Worm (Caenorhabditis elegans) whole organism, late embryonic: ENCODE data around the gene cpr-8.

ENCODE experiments used
- F13H6.1 ChIP-seq: sonication (generic microtip); optimal IDR thresholded peaks from 2 replicates; lab custom pipeline; 2016; ENCODE audit warnings: missing genetic modification characterization, missing compliant biosample characterization
- K02D7.2 ChIP-seq: sonication (generic microtip); optimal IDR thresholded peaks from 2 replicates; lab custom pipeline; 2017; ENCODE audit warnings: mild to moderate bottlenecking, missing genetic modification characterization, missing compliant biosample characterization
- Y22D7AL.16 ChIP-seq: sonication (generic microtip); optimal IDR thresholded peaks from 2 replicates; lab custom pipeline; 2016; ENCODE audit warnings: missing genetic modification characterization, missing compliant biosample characterization
- ama-1 ChIP-seq: fragments of 150-350 bp; optimal IDR thresholded peaks from 2 replicates; lab custom pipeline; 2014
- ceh-14 ChIP-seq: sonication (generic microtip); optimal IDR thresholded peaks from 2 replicates; lab custom pipeline; 2016; ENCODE audit warnings: missing genotype, missing genetic modification characterization, missing compliant biosample characterization
- ceh-19 ChIP-seq: fragments of 200-800 bp; sonication (Bioruptor generic); optimal IDR thresholded peaks from 2 replicates; lab custom pipeline; 2018; ENCODE audit warnings: mild to moderate bottlenecking, missing genetic modification characterization, missing compliant biosample characterization
- ceh-2 ChIP-seq: sonication (generic microtip); optimal IDR thresholded peaks from 2 replicates; lab custom pipeline; 2016; ENCODE audit warnings: missing genotype, missing genetic modification characterization, missing compliant biosample characterization
- ceh-30 ChIP-seq: fragments of 150-350 bp; optimal IDR thresholded peaks from 2 replicates; lab custom pipeline; 2014; ENCODE audit warnings: missing biosample characterization, missing genetic modification characterization
- ceh-6 ChIP-seq: fragments of 200-800 bp; sonication (Bioruptor generic); optimal IDR thresholded peaks from 2 replicates; lab custom pipeline; 2018; ENCODE audit warnings: mild to moderate bottlenecking, missing genetic modification characterization, missing compliant biosample characterization
- dve-1 ChIP-seq: sonication (generic microtip); optimal IDR thresholded peaks from 2 replicates; lab custom pipeline; 2017; ENCODE audit warnings: antibody characterized with exemption, mild to moderate bottlenecking, missing genetic modification characterization, missing compliant biosample characterization
- ets-4 ChIP-seq: sonication (generic microtip); optimal IDR thresholded peaks from 2 replicates; lab custom pipeline; 2016; ENCODE audit warnings: missing genetic modification characterization, missing compliant biosample characterization
- eyg-1 ChIP-seq: sonication (generic microtip); optimal IDR thresholded peaks from 2 replicates; lab custom pipeline; 2016; ENCODE audit warnings: missing genotype, missing genetic modification characterization, missing compliant biosample characterization
- fkh-6 ChIP-seq: sonication (generic microtip); optimal IDR thresholded peaks from 2 replicates; lab custom pipeline; 2016; ENCODE audit warnings: missing genetic modification characterization, missing compliant biosample characterization
- hlh-15 ChIP-seq: sonication (generic microtip); optimal IDR thresholded peaks from 2 replicates; lab custom pipeline; 2016; ENCODE audit warnings: missing genetic modification characterization, missing compliant biosample characterization
- hlh-8 ChIP-seq: sonication (generic microtip); optimal IDR thresholded peaks from 2 replicates; lab custom pipeline; 2016; ENCODE audit warnings: missing genotype, missing genetic modification characterization, missing compliant biosample characterization
- madf-2 ChIP-seq: sonication (generic microtip); optimal IDR thresholded peaks from 2 replicates; lab custom pipeline; 2017; ENCODE audit warnings: missing genetic modification characterization, missing compliant biosample characterization
- nfya-1 ChIP-seq: sonication (generic microtip); optimal IDR thresholded peaks from 2 replicates; lab custom pipeline; 2017; ENCODE audit warnings: missing genetic modification characterization, mild to moderate bottlenecking, missing compliant biosample characterization, antibody characterized with exemption, moderate library complexity
- pag-3 ChIP-seq: sonication (generic microtip); optimal IDR thresholded peaks from 2 replicates; lab custom pipeline; 2016; ENCODE audit warnings: missing compliant biosample characterization, missing genetic modification characterization, borderline replicate concordance
- pat-9 ChIP-seq: fragments of 200-800 bp; sonication (Bioruptor generic); optimal IDR thresholded peaks from 2 replicates; lab custom pipeline; 2018; ENCODE audit warnings: mild to moderate bottlenecking, missing genetic modification characterization, moderate library complexity, missing compliant biosample characterization
- pha-4 ChIP-seq: fragments of 150-350 bp; optimal IDR thresholded peaks from 2 replicates; lab custom pipeline; 2018; ENCODE audit warnings: missing biosample characterization, missing genetic modification reagents, missing genetic modification characterization
- pqm-1 ChIP-seq: sonication (generic microtip); optimal IDR thresholded peaks from 2 replicates; lab custom pipeline; 2016; ENCODE audit warnings: missing genetic modification characterization, missing compliant biosample characterization
- pros-1 ChIP-seq: fragments of 150-350 bp; optimal IDR thresholded peaks from 2 replicates; lab custom pipeline; 2014; ENCODE audit warnings: missing biosample characterization, missing genetic modification reagents, missing genetic modification characterization
- ref-2 ChIP-seq: sonication (generic microtip); optimal IDR thresholded peaks from 2 replicates; lab custom pipeline; 2016; ENCODE audit warnings: missing genetic modification characterization, missing compliant biosample characterization
- sdc-2 ChIP-seq: sonication (generic microtip); optimal IDR thresholded peaks from 2 replicates; lab custom pipeline; 2016; ENCODE audit warnings: missing genotype, missing genetic modification characterization, missing compliant biosample characterization
- sox-2 ChIP-seq: fragments of 200-800 bp; sonication (Bioruptor generic); IDR thresholded peaks from 2 replicates; pipeline ENCODE4 v1.3.6; 2022; ENCODE audit warnings: missing genetic modification reagents, missing genetic modification characterization, missing compliant biosample characterization
- syd-9 ChIP-seq: sonication (generic microtip); optimal IDR thresholded peaks from 2 replicates; lab custom pipeline; 2016; ENCODE audit warnings: mild to moderate bottlenecking, missing genetic modification characterization, moderate library complexity, missing compliant biosample characterization
- tbx-7 ChIP-seq: sonication (generic microtip); optimal IDR thresholded peaks from 2 replicates; lab custom pipeline; 2016; ENCODE audit warnings: missing genotype, missing genetic modification characterization, missing compliant biosample characterization
- ttx-3 ChIP-seq: sonication (generic microtip); optimal IDR thresholded peaks from 2 replicates; lab custom pipeline; 2016; ENCODE audit warnings: missing genetic modification reagents, missing genetic modification characterization, missing compliant biosample characterization
- unc-3 ChIP-seq, 2 experiments: fragments of 200-800 bp in 1 of 2; sonication (Bioruptor generic) in 1 of 2; sonication (generic microtip) in 1 of 2; conservative IDR thresholded peaks in 1 of 2; optimal IDR thresholded peaks in 1 of 2; 2 replicates each; pipeline versions ENCODE4 v1.3.6 to Lab custom; 2016 to 2022; ENCODE audit warnings: missing compliant biosample characterization in 2 of 2, missing genetic modification characterization in 2 of 2, missing genetic modification reagents in 1 of 2
- unc-55 ChIP-seq: sonication (generic microtip); optimal IDR thresholded peaks from 2 replicates; lab custom pipeline; 2017; ENCODE audit warnings: missing biosample characterization, missing genetic modification reagents, missing genetic modification characterization
- ztf-16 ChIP-seq: sonication (generic microtip); optimal IDR thresholded peaks from 2 replicates; lab custom pipeline; 2017; ENCODE audit warnings: missing genetic modification characterization, missing compliant biosample characterization

cpr-8 gene

DNA sequence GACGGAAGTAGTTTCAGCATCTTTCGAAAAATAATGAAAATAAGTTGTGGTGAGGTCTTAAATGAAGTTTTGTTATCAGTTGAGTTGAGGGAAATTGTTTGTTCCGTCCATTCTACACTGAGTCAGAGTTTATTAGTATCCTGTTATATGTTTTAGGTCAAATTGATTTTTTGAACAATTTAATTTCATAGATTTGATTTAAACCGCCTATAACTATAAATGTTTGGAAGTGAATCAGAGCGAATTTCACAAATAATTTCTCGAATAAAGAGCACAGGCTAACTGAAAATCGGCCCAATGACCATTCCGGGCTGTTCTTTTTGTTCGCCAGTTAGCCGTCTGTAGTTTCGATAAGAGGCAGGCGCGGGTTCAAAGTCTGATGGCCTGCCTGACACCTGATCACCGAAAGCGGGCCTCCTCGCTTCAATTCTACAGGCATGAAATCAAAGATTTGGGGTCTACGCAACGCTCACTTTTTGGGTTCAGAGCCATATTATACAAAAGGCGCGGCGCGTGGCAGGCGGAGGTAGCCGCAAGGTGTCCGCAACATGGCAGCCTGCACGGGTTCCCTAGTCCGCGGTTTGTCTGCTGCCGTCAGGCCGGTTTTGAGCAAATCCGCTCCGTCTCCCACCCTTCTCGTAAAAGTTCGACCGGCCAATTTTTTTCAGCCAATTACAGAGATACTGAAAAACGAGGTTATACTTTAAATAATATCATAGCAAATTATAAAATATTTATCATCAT lies 2.4 kb upstream of the cpr-8 start, which contains the start of gene W07B8.4:
TSS of gene W07B8.4 (minus strand) at position 51 of the 744 bp plus-strand sequence.
- no peak for TF ChIP-seq F13H6.1 (tag; lab: Kevin White, UChicago)
- no peak for TF ChIP-seq pag-3
- TF ChIP-seq ceh-30 (tag; lab: Kevin White, UChicago) = no peak
- no peak for TF ChIP-seq unc-3 (GFP tag; conservative IDR thresholded peaks at IDR 0.05; lab: Robert Waterston, UW)
- no peak for TF ChIP-seq unc-3 (tag; optimal IDR thresholded peaks at IDR 0.05; lab: Kevin White, UChicago)
- TF ChIP-seq hlh-15 (tag; lab: Kevin White, UChicago) = no peak
- TF ChIP-seq K02D7.2 (tag; lab: Kevin White, UChicago) = no peak
- no peak for TF ChIP-seq ref-2 (tag; lab: Kevin White, UChicago)
- no peak for TF ChIP-seq sdc-2

DNA sequence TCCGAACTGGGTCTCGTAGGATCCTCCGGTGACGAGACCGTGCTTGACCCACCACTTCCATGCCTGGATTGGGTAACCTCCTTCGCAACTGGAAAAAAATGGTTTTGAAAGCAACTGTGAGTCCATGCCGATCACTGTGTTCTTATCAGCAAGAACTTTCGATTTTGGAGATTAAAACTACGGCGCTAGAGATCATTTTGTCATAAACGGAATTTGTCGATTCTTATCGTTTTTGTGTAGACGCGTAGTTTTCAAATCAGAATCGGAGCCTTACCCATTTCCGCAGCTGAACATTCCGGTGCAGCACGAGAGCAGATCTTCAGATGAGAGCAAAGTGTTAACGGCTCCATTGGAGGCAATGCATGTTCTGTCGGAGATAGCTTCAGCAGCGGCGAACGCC lies 1.2 kb upstream of the cpr-8 start:
- no peak for TF ChIP-seq sox-2 (GFP tag; lab: Robert Waterston, UW)

DNA sequence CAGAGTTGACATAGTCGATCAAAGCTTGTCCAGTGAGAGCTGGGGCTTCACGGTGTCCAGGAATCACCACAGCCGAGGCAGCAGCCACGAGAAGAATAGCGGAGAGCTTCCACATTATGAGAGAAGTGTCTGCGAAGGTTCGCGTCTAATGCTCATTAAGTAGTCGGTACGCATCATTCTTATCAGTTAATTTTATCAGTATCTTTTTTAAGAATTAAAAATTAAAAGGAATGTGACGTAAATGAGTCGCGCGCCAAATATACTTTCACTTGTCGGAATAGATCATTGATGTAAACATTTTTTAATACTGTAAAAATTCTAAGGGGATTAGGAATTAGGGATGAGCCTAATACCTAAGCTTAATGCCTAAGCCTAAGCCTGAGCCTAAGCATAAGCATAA lies 562 bp upstream of the cpr-8 start, which contains the start of gene cpr-5:
TSS of gene cpr-5 (minus strand) at position 197 of the 400 bp plus-strand sequence.
- TF ChIP-seq ttx-3 (tag; lab: Kevin White, UChicago) (no peak), pat-9 (no peak), syd-9 (tag; lab: Kevin White, UChicago) (no peak), nfya-1 (tag; lab: Kevin White, UChicago) (no peak), tbx-7 (no peak), fkh-6 (tag; lab: Kevin White, UChicago) (no peak)

DNA sequence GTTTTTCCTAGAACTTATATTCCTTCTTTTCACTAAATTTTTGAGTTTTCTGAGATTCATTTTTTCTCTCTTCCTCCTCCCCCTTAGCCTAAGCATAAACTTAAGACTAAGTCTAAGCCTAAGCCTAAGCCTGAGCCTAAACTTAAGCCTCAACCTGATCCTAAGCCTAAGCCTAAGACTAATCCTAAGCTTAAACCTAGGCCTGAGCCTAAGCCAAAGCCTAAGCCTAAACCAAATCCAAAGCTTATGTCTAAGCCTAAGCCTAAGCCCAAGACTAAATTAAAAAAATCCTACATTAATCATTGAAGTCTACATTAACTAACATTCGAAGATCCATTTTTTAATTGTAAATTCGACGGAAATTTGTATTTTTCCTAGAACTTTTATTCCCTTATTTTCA lies 6.4 kb downstream of the cpr-8 start:
- no peak for TF ChIP-seq pha-4 (tag; lab: Kevin White, UChicago)
- TF ChIP-seq dve-1 (tag; lab: Kevin White, UChicago) = peak; percentile 76
- TF ChIP-seq, all 69 proteins: peak for 1

DNA sequence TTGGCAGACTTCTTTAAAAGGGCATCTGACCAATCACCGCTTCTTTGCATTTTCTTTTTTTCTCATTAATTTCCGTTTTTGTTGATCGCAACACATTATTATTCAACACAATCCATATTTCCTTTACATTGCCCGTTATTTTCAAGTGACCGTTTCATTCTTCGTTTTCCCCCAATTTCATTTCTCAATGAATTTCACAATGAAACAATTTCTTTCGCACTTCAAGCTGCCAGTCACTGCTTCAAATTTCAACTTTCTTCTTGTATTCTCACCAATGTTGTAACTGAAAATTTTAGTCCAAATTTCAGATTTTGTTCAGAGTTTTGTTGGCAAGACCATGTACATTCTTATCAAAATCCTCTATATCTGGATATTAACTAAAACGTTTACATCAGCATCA lies 7.0 kb downstream of the cpr-8 start, which contains the start of gene cutl-22:
TSS of gene cutl-22 (plus strand) at position 301 of the 400 bp plus-strand sequence.
- TF ChIP-seq ceh-19 (GFP tag; lab: Kevin White, UChicago) (no peak), nfya-1 (tag; lab: Kevin White, UChicago) (no peak), Y22D7AL.16 (no peak), ceh-6 (no peak), unc-55 (GFP tag; lab: Kevin White, UChicago) (no peak), pat-9 (no peak), ttx-3 (tag; lab: Kevin White, UChicago) (no peak), ztf-16 (tag; lab: Kevin White, UChicago) (no peak), ceh-14 (tag; lab: Kevin White, UChicago) (no peak), ref-2 (tag; lab: Kevin White, UChicago) (no peak), ets-4 (tag; lab: Kevin White, UChicago) (no peak), pros-1 (tag; lab: Kevin White, UChicago) (no peak), ceh-2 (tag; lab: Kevin White, UChicago) (no peak), eyg-1 (no peak), ama-1 (no peak), madf-2 (no peak), hlh-8 (tag; lab: Kevin White, UChicago) (no peak)

DNA sequence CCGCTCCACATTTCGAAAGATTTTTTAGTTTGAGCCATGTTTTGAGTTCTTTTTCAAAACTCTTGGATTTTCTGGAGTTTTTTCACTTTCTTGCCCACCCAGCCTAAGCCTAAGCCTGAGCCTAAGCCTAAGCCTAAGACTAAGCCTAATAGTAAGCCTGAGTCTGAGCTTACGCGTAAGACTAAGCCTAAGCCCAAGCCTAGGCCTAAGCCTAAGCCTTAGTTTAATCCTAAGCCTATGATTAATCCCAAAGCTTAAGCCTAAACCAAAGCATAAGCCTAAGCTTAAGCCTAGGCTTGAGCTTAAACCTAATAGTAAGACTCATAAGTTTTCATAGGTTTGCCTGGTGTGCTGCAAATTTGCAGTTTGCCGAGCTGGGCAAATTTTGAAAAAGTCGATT lies 7.8 kb downstream of the cpr-8 start:
- TF ChIP-seq dve-1 (tag; lab: Kevin White, UChicago) (peak; percentile 94), pqm-1 (tag; lab: Kevin White, UChicago) (no peak)
